Worm (Caenorhabditis elegans): ENCODE data around the gene hmg-12.

The hmg-12 gene

DNA sequence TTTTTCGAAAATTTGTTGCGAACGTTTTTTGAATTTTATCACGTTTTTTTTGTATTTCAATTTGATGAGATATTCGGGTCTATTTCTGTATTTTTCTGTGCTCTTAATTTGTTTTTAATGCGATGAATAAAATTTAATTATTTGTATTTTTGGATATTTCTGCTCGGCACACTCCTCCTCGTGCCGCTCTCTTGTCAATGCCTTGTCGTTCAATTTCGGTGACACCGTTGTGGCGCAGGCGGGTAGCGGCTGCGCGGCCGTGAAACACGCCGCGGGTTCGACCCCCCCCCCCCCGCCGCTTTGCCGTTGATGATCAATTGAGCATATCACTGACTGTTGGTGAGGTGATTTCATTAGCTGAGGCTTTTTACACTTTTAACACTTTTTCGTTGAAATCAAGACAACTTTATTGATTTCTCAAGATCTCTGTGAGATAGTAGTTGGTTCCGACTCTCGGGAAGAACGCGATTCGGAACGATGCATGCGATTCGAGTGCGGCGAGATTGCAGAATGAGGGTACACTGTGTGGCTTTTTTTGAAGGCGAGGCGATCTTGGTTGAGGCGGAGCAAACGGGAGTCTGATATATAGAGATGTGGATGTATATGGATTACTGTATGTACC lies 44.4 kb downstream of the hmg-12 start (continued):
- TF ChIP-seq duxl-1 (tag; optimal IDR thresholded peaks at IDR 0.05; ENCODE audit: poor library complexity) (peak; percentile 88), pha-4 (GFP tag; IDR thresholded peaks at IDR 0.05) (peak; percentile 99), pha-4 (tag; optimal IDR thresholded peaks at IDR 0.05) (no peak), nhr-42 (GFP tag; IDR thresholded peaks at IDR 0.05) (peak; percentile 91), arid-1 (GFP tag; conservative IDR thresholded peaks at IDR 0.05) (peak; percentile 99), T20F7.1 (GFP tag; optimal IDR thresholded peaks at IDR 0.05) (peak; percentile 84), D1046.2 (GFP tag; IDR thresholded peaks at IDR 0.05) (peak; percentile 97), nhr-48 (tag; optimal IDR thresholded peaks at IDR 0.05) (peak; percentile 84), R02D3.7 (tag; optimal IDR thresholded peaks at IDR 0.05) (peak; percentile 45), F26F4.8 (GFP tag; conservative IDR thresholded peaks at IDR 0.05) (peak; percentile 100), spr-1 (tag; optimal IDR thresholded peaks at IDR 0.05) (peak; percentile 93), mxl-2 (GFP tag; conservative IDR thresholded peaks at IDR 0.05) (peak; percentile 91), F10B5.3 (tag; optimal IDR thresholded peaks at IDR 0.05) (peak; percentile 86), ama-1 (optimal IDR thresholded peaks at IDR 0.05) (no peak), jun-1 (tag; optimal IDR thresholded peaks at IDR 0.05) (peak; percentile 64), mdt-29 (GFP tag; IDR thresholded peaks at IDR 0.05) (peak; percentile 88), lin-38 (GFP tag; IDR thresholded peaks at IDR 0.05) (peak; percentile 94), unc-39 (tag; optimal IDR thresholded peaks at IDR 0.05) (no peak), dpl-1 (GFP tag; optimal IDR thresholded peaks at IDR 0.05) (peak; percentile 32), F37D6.2 (tag; optimal IDR thresholded peaks at IDR 0.05) (peak; percentile 83), hlh-11 (tag; optimal IDR thresholded peaks at IDR 0.05) (peak; percentile 85), lin-29 (GFP tag; IDR thresholded peaks at IDR 0.05) (peak; percentile 85), mep-1 (tag; optimal IDR thresholded peaks at IDR 0.05) (peak; percentile 88), aha-1 (tag) (peak; percentile 87), dmd-8 (GFP tag; IDR thresholded peaks at IDR 0.05) (peak; percentile 100), attf-4 (tag; optimal IDR thresholded peaks at IDR 0.05) (peak; percentile 57), dmd-9 (GFP tag; IDR thresholded peaks at IDR 0.05) (peak; percentile 95), lin-39 (tag; optimal IDR thresholded peaks at IDR 0.05) (no peak), spr-3 (GFP tag; optimal IDR thresholded peaks at IDR 0.05) (peak; percentile 94), hif-1 (tag; optimal IDR thresholded peaks at IDR 0.05) (peak; percentile 53 to 84), lin-13 (GFP tag; optimal IDR thresholded peaks at IDR 0.05) (peak; percentile 64), set-16 (GFP tag; IDR thresholded peaks at IDR 0.05) (peak; percentile 100), egl-27 (tag; optimal IDR thresholded peaks at IDR 0.05) (no peak), nhr-41 (GFP tag; IDR thresholded peaks at IDR 0.05) (peak; percentile 97), mes-2 (tag; optimal IDR thresholded peaks at IDR 0.05; ENCODE audit: poor library complexity, severe bottlenecking) (peak; percentile 92), vab-7 (GFP tag; IDR thresholded peaks at IDR 0.05) (peak; percentile 99), nhr-6 (tag; optimal IDR thresholded peaks at IDR 0.05) (peak; percentile 40), lin-1 (GFP tag; IDR thresholded peaks at IDR 0.05) (peak; percentile 97), Y5F2A.4 (GFP tag; optimal IDR thresholded peaks at IDR 0.05) (peak; percentile 98), cey-2 (tag; optimal IDR thresholded peaks at IDR 0.05; ENCODE audit: borderline replicate concordance, insufficient read depth) (no peak), madf-5 (GFP tag; IDR thresholded peaks at IDR 0.05) (peak; percentile 98 to 99), rbr-2 (tag; optimal IDR thresholded peaks at IDR 0.05) (peak; percentile 90), zfp-2 (tag; optimal IDR thresholded peaks at IDR 0.05) (peak; percentile 78), gei-8 (GFP tag; optimal IDR thresholded peaks at IDR 0.05) (peak; percentile 98), zip-2 (tag; optimal IDR thresholded peaks at IDR 0.05) (peak; percentile 12), mxl-3 (GFP tag; optimal IDR thresholded peaks at IDR 0.05) (peak; percentile 84), zag-1 (tag; optimal IDR thresholded peaks at IDR 0.05) (no peak), nhr-111 (GFP tag; optimal IDR thresholded peaks at IDR 0.05) (peak; percentile 99), ceh-28 (tag; optimal IDR thresholded peaks at IDR 0.05) (no peak), hlh-30 (tag; optimal IDR thresholded peaks at IDR 0.05; ENCODE audit: insufficient read depth) (peak; percentile 71)

All from whole organism, L4 larva.